Worm (Caenorhabditis elegans): ENCODE results near the gene ZC416.2.

Gene ZC416.2

ce11 chrIV:3644863-3645378 is 11.5 kb downstream of the ZC416.2 start:
- no peak for TF ChIP-seq ceh-39 (tag; optimal IDR thresholded peaks at IDR 0.05)
- no peak for TF ChIP-seq hlh-1 (tag; optimal IDR thresholded peaks at IDR 0.05)
- TF ChIP-seq nhr-237 (tag; optimal IDR thresholded peaks at IDR 0.05), result no peak
- TF ChIP-seq ceh-83 (GFP tag; optimal IDR thresholded peaks at IDR 0.05), result no peak
- TF ChIP-seq pha-4 (tag; optimal IDR thresholded peaks at IDR 0.05), result no peak
- no peak for TF ChIP-seq blmp-1 (tag; optimal IDR thresholded peaks at IDR 0.05)
- TF ChIP-seq ham-2 (GFP tag; optimal IDR thresholded peaks at IDR 0.05), result no peak
- no peak for TF ChIP-seq unc-120 (tag; optimal IDR thresholded peaks at IDR 0.05; ENCODE audit: poor library complexity, severe bottlenecking)
- no peak for TF ChIP-seq ceh-43 (GFP tag; optimal IDR thresholded peaks at IDR 0.05)
- no peak for TF ChIP-seq zip-8 (tag; optimal IDR thresholded peaks at IDR 0.05)
- no peak for TF ChIP-seq elt-3 (tag; optimal IDR thresholded peaks at IDR 0.05)
- TF ChIP-seq elt-1 (tag; optimal IDR thresholded peaks at IDR 0.05; ENCODE audit: borderline replicate concordance, insufficient read depth), result no peak
- no peak for TF ChIP-seq nhr-76 (tag; optimal IDR thresholded peaks at IDR 0.05)
- no peak for TF ChIP-seq snpc-4 (tag; optimal IDR thresholded peaks at IDR 0.05)
- no peak for TF ChIP-seq nhr-28 (tag; optimal IDR thresholded peaks at IDR 0.05)
- no peak for TF ChIP-seq sptf-1 (tag; optimal IDR thresholded peaks at IDR 0.05)
- TF ChIP-seq tbx-8 (GFP tag; optimal IDR thresholded peaks at IDR 0.05), result no peak
- TF ChIP-seq ztf-11 (tag; optimal IDR thresholded peaks at IDR 0.05), result no peak
- no peak for TF ChIP-seq flh-1 (GFP tag; optimal IDR thresholded peaks at IDR 0.05)
- no peak for TF ChIP-seq cnd-1 (tag; optimal IDR thresholded peaks at IDR 0.05)

ce11 chrIV:3645487-3645886 is 12.1 kb downstream of the ZC416.2 start:
- no peak for TF ChIP-seq M03D4.4 (tag; optimal IDR thresholded peaks at IDR 0.05)
- no peak for TF ChIP-seq ceh-39 (tag; optimal IDR thresholded peaks at IDR 0.05)
- TF ChIP-seq drap-1 (GFP tag; optimal IDR thresholded peaks at IDR 0.05), result no peak
- TF ChIP-seq hlh-1 (tag; optimal IDR thresholded peaks at IDR 0.05), result no peak
- TF ChIP-seq ceh-43 (GFP tag; optimal IDR thresholded peaks at IDR 0.05), result no peak
- no peak for TF ChIP-seq lsy-2 (tag; optimal IDR thresholded peaks at IDR 0.05)
- no peak for TF ChIP-seq snpc-4 (tag; optimal IDR thresholded peaks at IDR 0.05)
- TF ChIP-seq unc-62 (GFP tag; optimal IDR thresholded peaks at IDR 0.05), result no peak
- TF ChIP-seq ham-2 (GFP tag; optimal IDR thresholded peaks at IDR 0.05), result no peak
- TF ChIP-seq lin-32 (GFP tag; optimal IDR thresholded peaks at IDR 0.05), result no peak
- TF ChIP-seq tbx-8 (GFP tag; optimal IDR thresholded peaks at IDR 0.05), result no peak
- TF ChIP-seq elt-3 (tag; optimal IDR thresholded peaks at IDR 0.05), result no peak
- no peak for TF ChIP-seq nhr-12 (tag; optimal IDR thresholded peaks at IDR 0.05)
- no peak for TF ChIP-seq elt-1 (tag; optimal IDR thresholded peaks at IDR 0.05; ENCODE audit: borderline replicate concordance, insufficient read depth)

ce11 chrIV:3646338-3647154 is 13.1 kb downstream of the ZC416.2 start:
- no peak for TF ChIP-seq ces-1 (GFP tag; optimal IDR thresholded peaks at IDR 0.05)
- no peak for TF ChIP-seq unc-62 (GFP tag; optimal IDR thresholded peaks at IDR 0.05)
- TF ChIP-seq zip-8 (tag; optimal IDR thresholded peaks at IDR 0.05), result no peak
- TF ChIP-seq unc-120 (tag; optimal IDR thresholded peaks at IDR 0.05; ENCODE audit: poor library complexity, severe bottlenecking), result no peak

DNA sequence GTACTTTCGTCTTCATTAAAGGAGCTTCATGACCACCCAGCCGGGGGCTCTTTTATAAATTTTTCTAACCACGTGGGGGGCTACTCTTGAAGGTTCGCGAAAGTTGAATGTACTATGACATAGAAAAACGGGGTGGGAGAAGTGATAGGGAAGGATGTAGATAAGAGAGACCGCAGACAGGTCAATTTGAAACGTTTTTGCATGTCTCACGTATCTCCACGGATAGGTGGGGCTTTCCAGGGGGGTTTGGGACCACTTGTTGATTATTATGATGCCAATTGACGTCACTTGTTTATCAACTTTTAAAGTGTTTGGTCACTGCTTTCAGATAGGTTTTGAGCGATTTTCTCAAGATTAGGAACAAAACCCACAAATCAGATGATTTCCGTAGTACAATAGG is 14.1 kb downstream of the ZC416.2 start:
- TF ChIP-seq elt-3 (tag; optimal IDR thresholded peaks at IDR 0.05) (no peak), hlh-1 (tag; optimal IDR thresholded peaks at IDR 0.05) (peak; percentile 52), lin-13 (tag; optimal IDR thresholded peaks at IDR 0.05) (no peak), unc-120 (tag; optimal IDR thresholded peaks at IDR 0.05; ENCODE audit: poor library complexity, severe bottlenecking) (peak; percentile 59)

DNA sequence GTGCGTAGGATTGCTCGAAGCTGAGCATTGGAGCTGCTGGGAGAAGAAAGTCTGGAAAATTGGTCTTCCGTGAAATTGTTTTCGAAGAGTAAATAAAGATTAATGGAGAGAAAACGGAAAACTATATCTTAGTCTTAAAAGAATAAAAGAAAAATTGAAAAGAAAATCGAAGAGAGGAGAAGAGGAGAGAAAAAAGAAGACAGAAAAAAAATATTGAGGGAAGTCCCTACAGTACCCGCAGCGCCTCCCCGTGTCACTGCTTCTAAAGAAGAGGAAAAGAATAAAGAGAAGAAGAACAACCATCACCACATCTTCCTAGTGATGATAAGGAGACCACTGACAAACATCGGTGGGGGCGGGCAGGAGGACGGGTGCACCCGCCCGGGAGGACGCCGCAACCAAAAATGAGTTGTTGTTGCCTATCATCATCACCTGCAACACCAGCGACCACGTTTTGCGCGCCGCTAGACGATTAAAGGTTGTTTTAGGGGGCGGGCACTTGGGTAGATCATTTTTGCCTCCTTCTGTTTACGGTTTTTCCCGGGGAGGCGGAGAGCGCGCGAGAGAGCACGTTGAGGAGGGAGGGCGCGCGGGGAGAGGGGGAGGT is 15.3 kb downstream of the ZC416.2 start, which contains the start of gene CC8.2:
TSS of gene CC8.2 (minus strand) at position 51 of the 607 bp plus-strand sequence.
- TF ChIP-seq nhr-28 (tag; optimal IDR thresholded peaks at IDR 0.05) (no peak), ham-2 (GFP tag; optimal IDR thresholded peaks at IDR 0.05) (peak; percentile 15), cnd-1 (tag; optimal IDR thresholded peaks at IDR 0.05) (no peak), M03D4.4 (tag; optimal IDR thresholded peaks at IDR 0.05) (peak; percentile 6)
